Fruit fly (Drosophila melanogaster): ENCODE data around the gene CG7924.

- TF ChIP-seq CTCF (optimal IDR thresholded peaks at IDR 0.05) (no peak), CG8478 (optimal IDR thresholded peaks at IDR 0.05) (no peak)
Measured at dm6 chr3L:14229069-14229468, 4.2 kb upstream of the CG7924 start.

Data from S2 (cell line).